Worm (Caenorhabditis elegans) whole organism, late embryonic: ENCODE results near the gene adt-2.

ENCODE experiments used
- T23F11.4 ChIP-seq: fragments of 200-800 bp; sonication (Bioruptor generic); optimal IDR thresholded peaks from 2 replicates; lab custom pipeline; 2018; ENCODE audit warnings: mild to moderate bottlenecking, missing genetic modification characterization, missing compliant biosample characterization
- ama-1 ChIP-seq: fragments of 150-350 bp; optimal IDR thresholded peaks from 2 replicates; lab custom pipeline; 2014
- dve-1 ChIP-seq: sonication (generic microtip); optimal IDR thresholded peaks from 2 replicates; lab custom pipeline; 2017; ENCODE audit warnings: antibody characterized with exemption, mild to moderate bottlenecking, missing genetic modification characterization, missing compliant biosample characterization
- elt-4 ChIP-seq: sonication (generic microtip); optimal IDR thresholded peaks from 2 replicates; lab custom pipeline; 2016; ENCODE audit warnings: missing genetic modification characterization, missing compliant biosample characterization
- ets-4 ChIP-seq: sonication (generic microtip); optimal IDR thresholded peaks from 2 replicates; lab custom pipeline; 2016; ENCODE audit warnings: missing genetic modification characterization, missing compliant biosample characterization
- nhr-11 ChIP-seq: fragments of 150-350 bp; optimal IDR thresholded peaks from 2 replicates; lab custom pipeline; 2014; ENCODE audit warnings: missing biosample characterization, missing genetic modification characterization
- odd-2 ChIP-seq: sonication (generic microtip); optimal IDR thresholded peaks from 2 replicates; lab custom pipeline; 2017; ENCODE audit warnings: antibody characterized with exemption, mild to moderate bottlenecking, missing genetic modification characterization, missing compliant biosample characterization
- pha-4 ChIP-seq: fragments of 150-350 bp; optimal IDR thresholded peaks from 2 replicates; lab custom pipeline; 2018; ENCODE audit warnings: missing biosample characterization, missing genetic modification reagents, missing genetic modification characterization
- pros-1 ChIP-seq: fragments of 150-350 bp; optimal IDR thresholded peaks from 2 replicates; lab custom pipeline; 2014; ENCODE audit warnings: missing biosample characterization, missing genetic modification reagents, missing genetic modification characterization
- sox-2 ChIP-seq: fragments of 200-800 bp; sonication (Bioruptor generic); IDR thresholded peaks from 2 replicates; pipeline ENCODE4 v1.3.6; 2022; ENCODE audit warnings: missing genetic modification reagents, missing genetic modification characterization, missing compliant biosample characterization
- tbx-2 ChIP-seq: sonication (generic microtip); optimal IDR thresholded peaks from 2 replicates; lab custom pipeline; 2016; ENCODE audit warnings: missing genetic modification characterization, missing compliant biosample characterization
- unc-86 ChIP-seq: sonication (generic microtip); optimal IDR thresholded peaks from 2 replicates; lab custom pipeline; 2016; ENCODE audit warnings: missing genetic modification characterization, missing compliant biosample characterization

DNA sequence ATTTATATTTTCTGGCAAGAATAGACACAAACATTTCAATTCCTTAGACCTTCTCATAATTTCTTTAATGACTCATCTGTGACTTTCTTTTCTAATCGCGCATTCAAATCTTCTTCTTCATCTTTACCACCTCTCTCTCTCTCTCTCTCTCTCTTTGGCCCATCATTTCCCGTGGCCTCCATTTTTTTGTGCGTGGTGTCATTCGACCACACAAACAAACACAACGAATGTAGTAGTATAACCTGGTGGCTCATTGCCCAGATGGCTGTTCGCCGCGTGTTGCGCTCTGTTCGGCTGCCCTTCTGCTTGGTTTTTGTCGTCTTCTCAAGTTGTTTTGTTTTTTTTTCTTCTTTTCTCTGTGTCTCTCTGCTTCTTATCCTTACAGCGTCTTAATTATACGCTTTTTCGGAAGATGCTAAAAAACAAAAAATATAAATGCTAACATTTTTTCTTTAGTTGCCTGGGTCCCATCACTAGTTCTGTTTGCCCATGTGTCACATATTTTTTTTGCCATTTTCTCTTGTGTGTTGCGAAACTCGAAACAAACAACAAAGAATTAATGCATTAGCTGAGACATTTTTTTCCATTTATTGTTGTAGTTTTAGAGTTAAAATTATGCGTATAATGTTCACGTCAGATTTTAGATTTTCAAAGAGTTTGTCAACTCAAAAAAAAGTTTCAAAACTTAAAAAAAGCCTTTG, 8.4 kb upstream of the adt-2 start:
- no peak for TF ChIP-seq ets-4 (tag; lab: Kevin White, UChicago)
- no peak for TF ChIP-seq ama-1 (lab: Kevin White, UChicago)
- no peak for TF ChIP-seq T23F11.4 (GFP tag; lab: Kevin White, UChicago)
- TF ChIP-seq unc-86, result no peak
- TF ChIP-seq elt-4 (tag; lab: Kevin White, UChicago), result no peak
- TF ChIP-seq sox-2 (GFP tag; lab: Robert Waterston, UW), result no peak
- peak; percentile 21 for TF ChIP-seq tbx-2 (tag; lab: Kevin White, UChicago)
- TF ChIP-seq pha-4, result no peak
- no peak for TF ChIP-seq nhr-11 (tag; lab: Kevin White, UChicago)
- TF ChIP-seq dve-1 (tag; lab: Kevin White, UChicago), result no peak
- no peak for TF ChIP-seq odd-2
- TF ChIP-seq pros-1, result no peak
